Fruit fly (Drosophila melanogaster) whole organism, embryonic: ENCODE data around the gene S-Lap4.

Source experiments
- CG13894 ChIP-seq: fragments of 200-800 bp; sonication (Bioruptor generic); optimal IDR thresholded peaks from 3 replicates; lab custom pipeline; 2018; ENCODE audit warnings: missing biosample characterization, mild to moderate bottlenecking, missing genetic modification characterization, moderate library complexity
- CG4707 ChIP-seq: fragments of 200-800 bp; sonication (Bioruptor generic); optimal IDR thresholded peaks from 2 replicates; lab custom pipeline; 2018; ENCODE audit warnings: missing biosample characterization, mild to moderate bottlenecking, missing genetic modification characterization, moderate library complexity
- CG9876 ChIP-seq: fragments of 200-800 bp; sonication (Bioruptor generic); optimal IDR thresholded peaks from 2 replicates; lab custom pipeline; 2016; ENCODE audit warnings: missing biosample characterization, missing genetic modification characterization
- pfk ChIP-seq: fragments of 200-800 bp; sonication (Bioruptor generic); optimal IDR thresholded peaks from 2 replicates; lab custom pipeline; 2018; ENCODE audit warnings: missing biosample characterization, mild to moderate bottlenecking, missing genetic modification characterization, moderate library complexity
- trh ChIP-seq: fragments of 200-800 bp; sonication (Bioruptor generic); optimal IDR thresholded peaks from 2 replicates; lab custom pipeline; 2016; ENCODE audit warnings: missing biosample characterization, missing genetic modification characterization
- twi ChIP-seq: fragments of 200-800 bp; optimal IDR thresholded peaks from 2 replicates; lab custom pipeline; 2019; ENCODE audit warnings: missing biosample characterization, mild to moderate bottlenecking, missing genetic modification characterization, moderate library complexity

dm6 chr3L:10525641-10526382, 35.2 kb downstream of the S-Lap4 start:
- no peak for TF ChIP-seq CG9876 (GFP tag; lab: Kevin White, UChicago)
- peak; percentile 100 for TF ChIP-seq twi (tag; lab: Kevin White, UChicago)
- peak; percentile 70 for TF ChIP-seq pfk (GFP tag; lab: Kevin White, UChicago)
- no peak for TF ChIP-seq CG4707 (GFP tag; lab: Kevin White, UChicago)
- no peak for TF ChIP-seq CG13894 (tag; lab: Kevin White, UChicago)
- TF ChIP-seq trh (GFP tag; lab: Kevin White, UChicago) = no peak
